Fruit fly (Drosophila melanogaster): Measurements from ENCODE around the gene Ets21C.
A peak's percentile ranks its signal among the peaks of the same experiment; 100 is the strongest.

The Ets21C gene

DNA sequence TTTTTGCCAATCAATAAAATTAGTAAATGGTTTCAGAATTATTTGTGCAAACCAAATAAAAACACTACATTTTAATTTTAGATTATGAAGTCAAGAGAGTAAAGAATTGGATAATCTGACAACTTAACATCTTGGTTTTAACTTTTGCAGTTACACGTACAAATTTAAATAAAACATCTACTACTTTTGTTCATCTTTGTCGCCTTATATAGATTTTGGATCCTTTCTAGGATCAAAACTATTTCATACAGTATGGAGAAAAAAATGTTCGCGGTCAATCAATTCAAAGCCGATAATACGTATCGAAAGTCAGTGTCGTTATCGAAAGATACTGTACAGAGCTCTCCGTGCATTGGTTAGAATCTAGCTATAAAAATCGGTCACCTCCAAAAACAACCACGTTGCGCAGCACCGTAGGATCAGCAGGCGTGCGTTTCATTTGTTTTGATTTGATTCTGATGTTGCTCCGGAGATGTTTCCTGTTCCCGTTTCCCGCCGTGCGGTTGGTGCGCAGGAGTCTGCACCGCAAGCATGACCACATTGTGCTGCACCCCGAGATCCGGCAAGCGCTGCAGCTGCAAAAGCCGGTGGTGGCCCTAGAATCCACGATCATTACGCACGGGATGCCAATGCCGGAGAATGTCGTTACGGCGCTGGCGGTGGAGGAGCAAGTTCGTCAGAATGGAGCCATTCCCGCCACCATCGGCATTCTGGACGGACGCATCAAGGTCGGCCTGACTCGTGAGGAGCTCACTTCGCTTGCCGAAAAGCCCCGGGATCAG, 11.2 kb upstream of the Ets21C start, which contains the start of the genes uncNacbeta and CG2794 (continued):
- TF ChIP-seq hb (GFP tag; IDR thresholded peaks at IDR 0.05; ENCODE audit: partially characterized antibody) (peak; percentile 74; the same call in 2 of the 3 replicates), phol (tag; optimal IDR thresholded peaks at IDR 0.05) (peak; percentile 3), hth (optimal IDR thresholded peaks at IDR 0.05) (no peak), Taf1 (GFP tag; IDR thresholded peaks at IDR 0.05) (0 out of 2 replicates have a peak, but pooled peaks have one; percentile 16), lilli (GFP tag; optimal IDR thresholded peaks at IDR 0.05) (peak; percentile 47), NFAT (GFP tag; IDR thresholded peaks at IDR 0.05) (0 out of 2 replicates have a peak, but pooled peaks have one; percentile 42), Adf1 (GFP tag; IDR thresholded peaks at IDR 0.05) (no peak; the same call in 1 of the 2 replicates), CG7963 (GFP tag; IDR thresholded peaks at IDR 0.05; ENCODE audit: partially characterized antibody) (peak; percentile 79), CG6791 (GFP tag; IDR thresholded peaks at IDR 0.05; ENCODE audit: partially characterized antibody) (peak; percentile 71; the same call in 2 of the 3 replicates), Abd-B (GFP tag; optimal IDR thresholded peaks at IDR 0.05) (no peak), otp (GFP tag; IDR thresholded peaks at IDR 0.05) (no peak), Scr (GFP tag; IDR thresholded peaks at IDR 0.05; ENCODE audit: partially characterized antibody) (peak; percentile 60), CG34224 (GFP tag; IDR thresholded peaks at IDR 0.05; ENCODE audit: partially characterized antibody) (peak; percentile 51; the same call in 2 of the 3 replicates), mld (GFP tag; IDR thresholded peaks at IDR 0.05; ENCODE audit: partially characterized antibody) (0 out of 3 replicates have a peak, but pooled peaks have one; percentile 22), jumu (GFP tag; optimal IDR thresholded peaks at IDR 0.05) (no peak), slbo (GFP tag; IDR thresholded peaks at IDR 0.05) (peak; percentile 46; the same call in 1 of the 2 replicates), CG1603 (tag; optimal IDR thresholded peaks at IDR 0.05) (peak; percentile 70), Antp (GFP tag; optimal IDR thresholded peaks at IDR 0.05) (no peak), Atf-2 (GFP tag; optimal IDR thresholded peaks at IDR 0.05) (no peak), inv (GFP tag; IDR thresholded peaks at IDR 0.05; ENCODE audit: partially characterized antibody) (peak; percentile 42; the same call in 1 of the 2 replicates), Gug (GFP tag; IDR thresholded peaks at IDR 0.05) (peak; percentile 24; the same call in 1 of the 4 replicates), CG2120 (GFP tag; optimal IDR thresholded peaks at IDR 0.05) (peak; percentile 51), Poxn (GFP tag; IDR thresholded peaks at IDR 0.05) (no peak), Dp (GFP tag; optimal IDR thresholded peaks at IDR 0.05) (peak; percentile 94), Eip74EF (GFP tag; optimal IDR thresholded peaks at IDR 0.05) (no peak), pan (optimal IDR thresholded peaks at IDR 0.05) (no peak), pan (GFP tag; optimal IDR thresholded peaks at IDR 0.05 in 1 of 2, IDR thresholded peaks at IDR 0.05 in 1 of 2) (no peak), crol (GFP tag; IDR thresholded peaks at IDR 0.05) (no peak), CoRest (tag; optimal IDR thresholded peaks at IDR 0.05) (peak; percentile 25), sna (GFP tag; IDR thresholded peaks at IDR 0.05; ENCODE audit: partially characterized antibody) (peak; percentile 67), Ada2b (GFP tag; IDR thresholded peaks at IDR 0.05) (no peak), CG7928 (GFP tag; optimal IDR thresholded peaks at IDR 0.05) (peak; percentile 64), Doc3 (GFP tag; IDR thresholded peaks at IDR 0.05; ENCODE audit: partially characterized antibody) (peak; percentile 68; the same call in 2 of the 3 replicates), gsb-n (tag; optimal IDR thresholded peaks at IDR 0.05) (no peak), pzg (GFP tag; optimal IDR thresholded peaks at IDR 0.05) (peak; percentile 82), CG17186 (GFP tag; optimal IDR thresholded peaks at IDR 0.05) (peak; percentile 20), CG4360 (GFP tag; IDR thresholded peaks at IDR 0.05) (no peak), br (optimal IDR thresholded peaks at IDR 0.05) (no peak), nmo (GFP tag; optimal IDR thresholded peaks at IDR 0.05) (peak; percentile 26), sd (tag; optimal IDR thresholded peaks at IDR 0.05) (no peak), CG18764 (GFP tag; optimal IDR thresholded peaks at IDR 0.05) (no peak), bigmax (GFP tag; optimal IDR thresholded peaks at IDR 0.05) (peak; percentile 89), CG6272 (GFP tag; IDR thresholded peaks at IDR 0.05) (0 out of 2 replicates have a peak, but pooled peaks have one; percentile 22), nerfin-2 (GFP tag; IDR thresholded peaks at IDR 0.05; ENCODE audit: partially characterized antibody) (peak; percentile 73), zen2 (GFP tag; IDR thresholded peaks at IDR 0.05; ENCODE audit: partially characterized antibody) (peak; percentile 54; the same call in 2 of the 3 replicates), aop (GFP tag; IDR thresholded peaks at IDR 0.05) (no peak), tna (GFP tag; IDR thresholded peaks at IDR 0.05; ENCODE audit: partially characterized antibody) (peak; percentile 83), dysf (GFP tag; IDR thresholded peaks at IDR 0.05) (no peak)

Measured in whole organism, embryonic.